Fruit fly (Drosophila melanogaster) whole organism, embryonic: ENCODE measurements around the gene CG10761.
A peak's percentile ranks its signal among the peaks of the same experiment; 100 is the strongest.

Experiments
- Adf1 ChIP-seq: fragments of 200-800 bp; sonication (Bioruptor generic); IDR thresholded peaks from 2 replicates; pipeline ENCODE4 v1.3.6; 2022; ENCODE audit warnings: missing biosample characterization, missing genetic modification characterization
- Aef1 ChIP-seq: fragments of 200-800 bp; sonication (Bioruptor generic); IDR thresholded peaks from 3 replicates; pipeline ENCODE4 v1.3.6; 2022; ENCODE audit warnings: missing biosample characterization, missing genetic modification characterization
- BtbVII ChIP-seq: fragments of 200-800 bp; sonication (Bioruptor generic); optimal IDR thresholded peaks from 3 replicates; lab custom pipeline; 2017; ENCODE audit warnings: missing biosample characterization, mild to moderate bottlenecking, missing genetic modification characterization
- CG10147 ChIP-seq: fragments of 200-800 bp; sonication (Bioruptor generic); optimal IDR thresholded peaks from 2 replicates; lab custom pipeline; 2019; ENCODE audit warnings: missing biosample characterization, mild to moderate bottlenecking, missing genetic modification characterization, moderate library complexity
- CG10274 ChIP-seq: fragments of 200-800 bp; sonication (Bioruptor generic); optimal IDR thresholded peaks from 3 replicates; lab custom pipeline; 2017; ENCODE audit warnings: missing biosample characterization, mild to moderate bottlenecking, missing genetic modification characterization
- CG11504 ChIP-seq: fragments of 200-800 bp; sonication (Bioruptor generic); optimal IDR thresholded peaks from 3 replicates; lab custom pipeline; 2019; ENCODE audit warnings: missing biosample characterization, mild to moderate bottlenecking, missing genetic modification characterization, moderate library complexity
- CG12236 ChIP-seq: fragments of 200-800 bp; sonication (Bioruptor generic); optimal IDR thresholded peaks from 2 replicates; lab custom pipeline; 2016; ENCODE audit warnings: missing biosample characterization, missing genetic modification characterization
- CG12391 ChIP-seq: fragments of 200-800 bp; sonication (Bioruptor generic); optimal IDR thresholded peaks from 3 replicates; lab custom pipeline; 2018; ENCODE audit warnings: missing biosample characterization, mild to moderate bottlenecking, missing genetic modification characterization, moderate library complexity
- CG13775 ChIP-seq: fragments of 200-800 bp; sonication (Bioruptor generic); optimal IDR thresholded peaks from 3 replicates; lab custom pipeline; 2017; ENCODE audit warnings: missing biosample characterization, mild to moderate bottlenecking, missing genetic modification characterization
- CG14441 ChIP-seq: fragments of 200-800 bp; sonication (Bioruptor generic); IDR thresholded peaks from 2 replicates; pipeline ENCODE4 v1.3.6; 2022; ENCODE audit warnings: missing biosample characterization, missing genetic modification characterization
- CG16815 ChIP-seq: fragments of 200-800 bp; sonication (Bioruptor generic); optimal IDR thresholded peaks from 3 replicates; lab custom pipeline; 2017; ENCODE audit warnings: missing biosample characterization, mild to moderate bottlenecking, missing genetic modification characterization
- CG16863 ChIP-seq: fragments of 200-800 bp; sonication (Bioruptor generic); optimal IDR thresholded peaks from 3 replicates; lab custom pipeline; 2016; ENCODE audit warnings: missing biosample characterization, missing genetic modification characterization
- CG18764 ChIP-seq: fragments of 200-800 bp; sonication (Bioruptor generic); optimal IDR thresholded peaks from 3 replicates; lab custom pipeline; 2016; ENCODE audit warnings: missing biosample characterization, missing genetic modification characterization
- CG2129 ChIP-seq: fragments of 200-800 bp; sonication (Bioruptor generic); IDR thresholded peaks from 2 replicates; pipeline ENCODE4 v1.3.6; 2022; ENCODE audit warnings: missing biosample characterization, missing genetic modification characterization; ENCODE audit not compliant: partially characterized antibody
- CG2678 ChIP-seq: fragments of 200-800 bp; sonication (Bioruptor generic); optimal IDR thresholded peaks from 3 replicates; lab custom pipeline; 2019; ENCODE audit warnings: missing biosample characterization, mild to moderate bottlenecking, missing genetic modification characterization, moderate library complexity
- CG4424 ChIP-seq: fragments of 200-800 bp; sonication (Bioruptor generic); optimal IDR thresholded peaks from 3 replicates; lab custom pipeline; 2016; ENCODE audit warnings: missing biosample characterization, missing genetic modification characterization
- CG4707 ChIP-seq: fragments of 200-800 bp; sonication (Bioruptor generic); optimal IDR thresholded peaks from 2 replicates; lab custom pipeline; 2018; ENCODE audit warnings: missing biosample characterization, mild to moderate bottlenecking, missing genetic modification characterization, moderate library complexity
- CG6175 ChIP-seq: fragments of 200-800 bp; sonication (Bioruptor generic); IDR thresholded peaks from 3 replicates; pipeline ENCODE4 v1.3.6; 2022; ENCODE audit warnings: missing biosample characterization, missing genetic modification characterization
- CG6813 ChIP-seq: fragments of 200-800 bp; sonication (Bioruptor generic); optimal IDR thresholded peaks from 2 replicates; lab custom pipeline; 2017; ENCODE audit warnings: missing biosample characterization, missing genetic modification characterization, mild to moderate bottlenecking, moderate library complexity, missing genetic modification reagents
- Chrac-16 ChIP-seq: fragments of 200-800 bp; sonication (Bioruptor generic); optimal IDR thresholded peaks from 3 replicates; lab custom pipeline; 2016; ENCODE audit warnings: missing biosample characterization, missing genetic modification characterization
- CoRest ChIP-seq: fragments of 200-800 bp; sonication (Bioruptor generic); optimal IDR thresholded peaks from 3 replicates; lab custom pipeline; 2018; ENCODE audit warnings: missing biosample characterization, mild to moderate bottlenecking, missing genetic modification characterization, moderate library complexity
- Dfd ChIP-seq, 2 experiments: fragments of >200 bp; optimal IDR thresholded peaks; 2 replicates each; lab custom pipeline; 2017; ENCODE audit warnings: missing biosample characterization in 2 of 2, missing genetic modification characterization in 2 of 2
- Dip3 ChIP-seq: fragments of 200-800 bp; sonication (Bioruptor generic); optimal IDR thresholded peaks from 3 replicates; lab custom pipeline; 2016; ENCODE audit warnings: missing biosample characterization, missing genetic modification characterization
- Dp ChIP-seq: fragments of 200-800 bp; sonication (Bioruptor generic); optimal IDR thresholded peaks from 2 replicates; lab custom pipeline; 2018; ENCODE audit warnings: missing biosample characterization, mild to moderate bottlenecking, missing genetic modification characterization, moderate library complexity
- Gug ChIP-seq: fragments of 200-800 bp; sonication (Bioruptor generic); IDR thresholded peaks from 4 replicates; pipeline ENCODE4 v1.3.6; 2022; ENCODE audit warnings: missing biosample characterization, missing genetic modification characterization
- H2.0 ChIP-seq: fragments of 200-800 bp; sonication (Bioruptor generic); IDR thresholded peaks from 2 replicates; pipeline ENCODE4 v1.3.6; 2022; ENCODE audit warnings: missing biosample characterization, missing genetic modification characterization
- Hmr ChIP-seq: fragments of 200-800 bp; sonication (Bioruptor generic); optimal IDR thresholded peaks from 3 replicates; lab custom pipeline; 2017; ENCODE audit warnings: mild to moderate bottlenecking, missing biosample characterization, missing genetic modification reagents, missing genetic modification characterization
- Meics ChIP-seq: fragments of 200-800 bp; sonication (Bioruptor generic); optimal IDR thresholded peaks from 2 replicates; lab custom pipeline; 2017; ENCODE audit warnings: missing biosample characterization, mild to moderate bottlenecking, missing genetic modification characterization
- Oli ChIP-seq: fragments of 200-800 bp; sonication (Bioruptor generic); optimal IDR thresholded peaks from 2 replicates; lab custom pipeline; 2018; ENCODE audit warnings: missing biosample characterization, mild to moderate bottlenecking, missing genetic modification characterization, moderate library complexity
- Rx ChIP-seq: fragments of 200-800 bp; sonication (Bioruptor generic); IDR thresholded peaks from 2 replicates; pipeline ENCODE4 v1.3.6; 2022; ENCODE audit warnings: missing biosample characterization, missing genetic modification characterization
- Side ChIP-seq: fragments of 200-800 bp; sonication (Bioruptor generic); optimal IDR thresholded peaks from 2 replicates; lab custom pipeline; 2016; ENCODE audit warnings: missing biosample characterization, missing genetic modification characterization
- Spps ChIP-seq: fragments of 200-800 bp; sonication (Bioruptor generic); optimal IDR thresholded peaks from 2 replicates; lab custom pipeline; 2018; ENCODE audit warnings: missing biosample characterization, mild to moderate bottlenecking, missing genetic modification characterization
- caup ChIP-seq: fragments of 200-800 bp; sonication (Bioruptor generic); optimal IDR thresholded peaks from 3 replicates; lab custom pipeline; 2017; ENCODE audit warnings: missing biosample characterization, mild to moderate bottlenecking, missing genetic modification characterization, moderate library complexity; ENCODE audit not compliant: severe bottlenecking
- dm ChIP-seq: fragments of 200-800 bp; sonication (Bioruptor generic); optimal IDR thresholded peaks from 3 replicates; lab custom pipeline; 2016; ENCODE audit warnings: missing biosample characterization, missing genetic modification characterization
- gem ChIP-seq: fragments of 200-800 bp; sonication (Bioruptor generic); optimal IDR thresholded peaks from 2 replicates; lab custom pipeline; 2019; ENCODE audit warnings: missing biosample characterization, mild to moderate bottlenecking, missing genetic modification characterization, moderate library complexity
- gfzf ChIP-seq: fragments of 200-800 bp; sonication (Bioruptor generic); optimal IDR thresholded peaks from 2 replicates; lab custom pipeline; 2016; ENCODE audit warnings: missing biosample characterization, mild to moderate bottlenecking, missing genetic modification characterization, moderate library complexity
- grau ChIP-seq: fragments of 200-800 bp; optimal IDR thresholded peaks from 3 replicates; lab custom pipeline; 2019; ENCODE audit warnings: missing biosample characterization, mild to moderate bottlenecking, missing genetic modification characterization, moderate library complexity
- kah ChIP-seq: fragments of 200-800 bp; sonication (Bioruptor generic); optimal IDR thresholded peaks from 2 replicates; lab custom pipeline; 2018; ENCODE audit warnings: missing biosample characterization, mild to moderate bottlenecking, missing genetic modification characterization
- lola ChIP-seq, 3 experiments: fragments of >200 bp in 2 of 3; fragments of 200-800 bp in 1 of 3; sonication (Bioruptor generic) in 1 of 3; optimal IDR thresholded peaks; 2 replicates each; lab custom pipeline; 2017 to 2019; ENCODE audit warnings: missing biosample characterization in 3 of 3, missing genetic modification characterization in 3 of 3, mild to moderate bottlenecking in 1 of 3, moderate library complexity in 1 of 3
- lov ChIP-seq, 2 experiments: fragments of 200-800 bp in 1 of 2; fragments of >200 bp in 1 of 2; sonication (Bioruptor generic) in 1 of 2; IDR thresholded peaks in 1 of 2; optimal IDR thresholded peaks in 1 of 2; 2 replicates in 1 of 2; 3 replicates in 1 of 2; pipeline versions ENCODE4 v1.3.6 to Lab custom; 2017 to 2022; ENCODE audit warnings: missing biosample characterization in 1 of 2, missing genetic modification characterization in 1 of 2
- nerfin-1 ChIP-seq: fragments of 200-800 bp; sonication (Bioruptor generic); optimal IDR thresholded peaks from 3 replicates; lab custom pipeline; 2019; ENCODE audit warnings: missing biosample characterization, mild to moderate bottlenecking, missing genetic modification characterization, moderate library complexity
- oc ChIP-seq: fragments of 200-800 bp; sonication (Bioruptor generic); optimal IDR thresholded peaks from 2 replicates; lab custom pipeline; 2018; ENCODE audit warnings: missing biosample characterization, mild to moderate bottlenecking, missing genetic modification characterization, moderate library complexity
- odd ChIP-seq: fragments of 200-800 bp; sonication (Bioruptor generic); optimal IDR thresholded peaks from 2 replicates; lab custom pipeline; 2017; ENCODE audit warnings: missing biosample characterization, mild to moderate bottlenecking, missing genetic modification characterization
- pan ChIP-seq, 4 experiments: fragments of >200 bp in 3 of 4; fragments of 200-800 bp in 1 of 4; sonication (Bioruptor generic) in 1 of 4; optimal IDR thresholded peaks in 3 of 4; IDR thresholded peaks in 1 of 4; 2 replicates each; pipeline versions ENCODE4 v1.3.6 to Lab custom; 2017 to 2022; ENCODE audit warnings: missing biosample characterization in 2 of 4, missing genetic modification characterization in 2 of 4, mixed read lengths in 1 of 4
- prd ChIP-seq, 3 experiments: fragments of >200 bp in 2 of 3; fragments of 200-800 bp in 1 of 3; sonication (Bioruptor generic) in 1 of 3; optimal IDR thresholded peaks in 2 of 3; IDR thresholded peaks in 1 of 3; 2 replicates in 2 of 3; 3 replicates in 1 of 3; pipeline versions ENCODE4 v1.3.6 to Lab custom; 2017 to 2022; ENCODE audit warnings: missing biosample characterization in 1 of 3, missing genetic modification characterization in 1 of 3
- tll ChIP-seq, 2 experiments: fragments of 200-800 bp in 1 of 2; fragments of >200 bp in 1 of 2; sonication (Bioruptor generic) in 1 of 2; optimal IDR thresholded peaks; 2 replicates each; lab custom pipeline; 2017 to 2019; ENCODE audit warnings: missing biosample characterization in 2 of 2, missing genetic modification characterization in 2 of 2, mild to moderate bottlenecking in 1 of 2, moderate library complexity in 1 of 2
- wor ChIP-seq: fragments of 200-800 bp; sonication (Bioruptor generic); IDR thresholded peaks from 2 replicates; pipeline ENCODE4 v1.3.6; 2022; ENCODE audit warnings: missing biosample characterization, missing genetic modification characterization

The CG10761 gene

DNA sequence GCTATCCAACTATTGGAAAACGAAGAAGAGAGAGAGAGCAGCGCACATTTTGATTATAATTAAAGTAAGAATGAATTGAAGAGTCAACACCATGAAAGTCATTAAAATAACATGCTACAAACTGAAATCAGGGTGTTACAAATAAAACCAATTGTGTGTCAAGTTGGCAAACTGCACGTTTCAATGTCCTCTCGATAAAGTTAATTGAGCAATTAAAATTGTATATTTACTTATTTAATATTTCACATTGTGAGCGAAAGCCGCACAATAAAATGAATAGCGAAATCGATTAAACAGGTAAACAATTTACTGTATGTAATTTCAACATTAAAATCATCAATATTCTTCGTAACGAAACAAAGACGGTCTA is 33.5 kb upstream of the CG10761 start (continued):
- TF ChIP-seq prd (optimal IDR thresholded peaks at IDR 0.05; lab: Kevin White, UChicago), result no peak
- TF ChIP-seq prd (GFP tag; IDR thresholded peaks at IDR 0.05; lab: Robert Waterston, UW), result no peak; the same call in 2 of the 3 replicates
- TF ChIP-seq CG12236 (GFP tag; lab: Kevin White, UChicago), result no peak
- no peak for TF ChIP-seq dm
- TF ChIP-seq caup (GFP tag; lab: Kevin White, UChicago), result no peak
- TF ChIP-seq Side (GFP tag; lab: Kevin White, UChicago), result no peak
- peak; percentile 30 for TF ChIP-seq Meics (GFP tag; lab: Kevin White, UChicago)
- TF ChIP-seq CG10274 (GFP tag; lab: Kevin White, UChicago), result no peak
- TF ChIP-seq Dp (GFP tag; lab: Kevin White, UChicago), result no peak
- TF ChIP-seq oc (tag; lab: Kevin White, UChicago), result no peak
- TF ChIP-seq CG4707 (GFP tag; lab: Kevin White, UChicago), result no peak
- TF ChIP-seq CG6175 (GFP tag; lab: Robert Waterston, UW), result no peak
- TF ChIP-seq gem (tag; lab: Kevin White, UChicago), result peak; percentile 40
- TF ChIP-seq CG13775, result peak; percentile 2
- TF ChIP-seq CoRest (tag; lab: Kevin White, UChicago), result peak; percentile 42
- no peak for TF ChIP-seq Aef1
- no peak for TF ChIP-seq odd
- TF ChIP-seq BtbVII (GFP tag; lab: Kevin White, UChicago), result no peak
- TF ChIP-seq CG11504 (tag; lab: Kevin White, UChicago), result peak; percentile 24
- TF ChIP-seq CG16863 (GFP tag; lab: Kevin White, UChicago), result no peak
- no peak for TF ChIP-seq CG18764 (GFP tag; lab: Kevin White, UChicago)
- TF ChIP-seq nerfin-1 (tag; lab: Kevin White, UChicago), result no peak
- TF ChIP-seq CG2678, result peak; percentile 34
- no peak for TF ChIP-seq Gug (GFP tag; lab: Robert Waterston, UW)
- no peak for TF ChIP-seq Rx
- no peak for TF ChIP-seq Adf1
- TF ChIP-seq Chrac-16 (GFP tag; lab: Kevin White, UChicago), result no peak
- TF ChIP-seq CG6813 (GFP tag; lab: Kevin White, UChicago), result no peak
- no peak for TF ChIP-seq Dfd (GFP tag; optimal IDR thresholded peaks at IDR 0.05; lab: Kevin White, UChicago)
- TF ChIP-seq grau (tag; lab: Kevin White, UChicago), result peak; percentile 39
- TF ChIP-seq CG2129 (GFP tag; lab: Robert Waterston, UW), result no peak
- no peak for TF ChIP-seq Dip3 (GFP tag; lab: Kevin White, UChicago)
- no peak for TF ChIP-seq CG4424 (GFP tag; lab: Kevin White, UChicago)
- TF ChIP-seq CG16815 (GFP tag; lab: Kevin White, UChicago), result peak; percentile 2
- no peak for TF ChIP-seq pan (optimal IDR thresholded peaks at IDR 0.05; lab: Kevin White, UChicago)
- TF ChIP-seq pan (GFP tag; optimal IDR thresholded peaks at IDR 0.05 in 1 of 2, IDR thresholded peaks at IDR 0.05 in 1 of 2), result no peak
- TF ChIP-seq CG14441, result no peak
- peak; percentile 1 for TF ChIP-seq Oli (tag; lab: Kevin White, UChicago)
- TF ChIP-seq Spps (tag; lab: Kevin White, UChicago), result no peak
- no peak for TF ChIP-seq lov (optimal IDR thresholded peaks at IDR 0.05; lab: Kevin White, UChicago)
- no peak for TF ChIP-seq lov (GFP tag; IDR thresholded peaks at IDR 0.05; lab: Robert Waterston, UW)
- TF ChIP-seq kah (GFP tag; lab: Kevin White, UChicago), result no peak
- TF ChIP-seq H2.0, result 0 out of 2 replicates have a peak, but pooled peaks have one; percentile 15
- TF ChIP-seq wor, result no peak
- no peak for TF ChIP-seq Hmr (GFP tag; lab: Kevin White, UChicago)
- no peak for TF ChIP-seq tll (GFP tag; optimal IDR thresholded peaks at IDR 0.05; lab: Kevin White, UChicago)
- no peak for TF ChIP-seq CG10147 (GFP tag; lab: Kevin White, UChicago)
- peak in 1 of 3 experiments; percentile 34 for TF ChIP-seq lola (GFP tag; optimal IDR thresholded peaks at IDR 0.05; lab: Kevin White, UChicago)
- no peak for TF ChIP-seq gfzf (GFP tag; lab: Kevin White, UChicago)
- TF ChIP-seq CG12391 (tag; lab: Kevin White, UChicago), result peak; percentile 10
- TF ChIP-seq, all 482 proteins: peak for 42
